Worm (Caenorhabditis elegans) whole organism, midembryonic: ENCODE results near the gene F14E5.8.

Experiments used
- T22C8.4 ChIP-seq: fragments of 200-800 bp; sonication (Bioruptor generic); IDR thresholded peaks from 2 replicates; pipeline ENCODE4 v1.3.6; 2022; ENCODE audit warnings: missing genetic modification characterization, missing compliant biosample characterization
- flt-1 ChIP-seq: fragments of 200-800 bp; sonication (Bioruptor generic); IDR thresholded peaks from 2 replicates; pipeline ENCODE4 v1.3.6; 2022; ENCODE audit warnings: missing genetic modification characterization, missing compliant biosample characterization
- ref-1 ChIP-seq: fragments of 200-800 bp; sonication (Bioruptor generic); conservative IDR thresholded peaks from 2 replicates; pipeline ENCODE4 v1.3.6; 2022; ENCODE audit warnings: missing genetic modification reagents, missing genetic modification characterization, missing compliant biosample characterization
- ztf-29 ChIP-seq: fragments of 200-800 bp; sonication (Bioruptor generic); IDR thresholded peaks from 2 replicates; pipeline ENCODE4 v1.3.6; 2022; ENCODE audit warnings: missing genetic modification reagents, missing genetic modification characterization, missing compliant biosample characterization

- TF ChIP-seq ztf-29 (GFP tag; lab: Robert Waterston, UW) (no peak), ref-1 (GFP tag; lab: Robert Waterston, UW) (no peak), T22C8.4 (GFP tag; lab: Robert Waterston, UW) (no peak), flt-1 (GFP tag; lab: Robert Waterston, UW) (no peak)
These were observed 47.0 kb downstream of the F14E5.8 start, which contains the start of gene F22B5.10 for ce11 chrII:8466874-8467273.
